Fruit fly (Drosophila melanogaster) whole organism, embryonic: ENCODE data around the gene CG13306.

Experiments used
- Ada2b ChIP-seq: fragments of 200-800 bp; sonication (Bioruptor generic); IDR thresholded peaks from 2 replicates; pipeline ENCODE4 v1.3.6; 2022; ENCODE audit warnings: missing biosample characterization, missing genetic modification characterization
- Adf1 ChIP-seq: fragments of 200-800 bp; sonication (Bioruptor generic); IDR thresholded peaks from 2 replicates; pipeline ENCODE4 v1.3.6; 2022; ENCODE audit warnings: missing biosample characterization, missing genetic modification characterization
- Awh ChIP-seq: fragments of 200-800 bp; sonication (Bioruptor generic); IDR thresholded peaks from 2 replicates; pipeline ENCODE4, ENCODE4 v1.3.6; 2022; ENCODE audit warnings: missing biosample characterization, missing genetic modification characterization
- CG1024 ChIP-seq: fragments of 200-800 bp; sonication (Bioruptor generic); IDR thresholded peaks from 2 replicates; pipeline ENCODE4 v1.3.6; 2022; ENCODE audit warnings: missing biosample characterization, missing genetic modification characterization
- CG11247 ChIP-seq: fragments of 200-800 bp; sonication (Bioruptor generic); IDR thresholded peaks from 2 replicates; pipeline ENCODE4 v1.3.6; 2022; ENCODE audit warnings: missing biosample characterization, missing genetic modification characterization
- CG11504 ChIP-seq: fragments of 200-800 bp; sonication (Bioruptor generic); optimal IDR thresholded peaks from 3 replicates; lab custom pipeline; 2019; ENCODE audit warnings: missing biosample characterization, mild to moderate bottlenecking, missing genetic modification characterization, moderate library complexity
- CG11696 ChIP-seq: fragments of 200-800 bp; sonication (Bioruptor generic); IDR thresholded peaks from 2 replicates; pipeline ENCODE4 v1.3.6; 2022; ENCODE audit warnings: missing biosample characterization, missing genetic modification characterization
- CG12219 ChIP-seq: fragments of 200-800 bp; sonication (Bioruptor generic); optimal IDR thresholded peaks from 3 replicates; lab custom pipeline; 2018; ENCODE audit warnings: missing biosample characterization, mild to moderate bottlenecking, missing genetic modification characterization
- CG14050 ChIP-seq: fragments of 200-800 bp; sonication (Bioruptor generic); IDR thresholded peaks from 3 replicates; pipeline ENCODE4 v1.3.6; 2022; ENCODE audit warnings: missing biosample characterization, missing genetic modification characterization
- CG14441 ChIP-seq: fragments of 200-800 bp; sonication (Bioruptor generic); IDR thresholded peaks from 2 replicates; pipeline ENCODE4 v1.3.6; 2022; ENCODE audit warnings: missing biosample characterization, missing genetic modification characterization
- CG15696 ChIP-seq: fragments of 200-800 bp; sonication (Bioruptor generic); optimal IDR thresholded peaks from 2 replicates; lab custom pipeline; 2019; ENCODE audit warnings: missing biosample characterization, mild to moderate bottlenecking, missing genetic modification characterization, moderate library complexity
- CG17328 ChIP-seq: fragments of 200-800 bp; sonication (Bioruptor generic); IDR thresholded peaks from 2 replicates; pipeline ENCODE4 v1.3.6; 2022; ENCODE audit warnings: missing biosample characterization, missing genetic modification characterization
- CG17802 ChIP-seq: fragments of 200-800 bp; sonication (Bioruptor generic); optimal IDR thresholded peaks from 2 replicates; lab custom pipeline; 2018; ENCODE audit warnings: missing biosample characterization, mild to moderate bottlenecking, missing genetic modification characterization, moderate library complexity
- CG2889 ChIP-seq: fragments of 200-800 bp; sonication (Bioruptor generic); IDR thresholded peaks from 3 replicates; pipeline ENCODE4 v1.3.6; 2022; ENCODE audit warnings: missing biosample characterization, missing genetic modification characterization
- CG32772 ChIP-seq: fragments of 200-800 bp; sonication (Bioruptor generic); IDR thresholded peaks from 2 replicates; pipeline ENCODE4 v1.3.6; 2022; ENCODE audit warnings: missing biosample characterization, missing genetic modification characterization
- CG3726 ChIP-seq: fragments of 200-800 bp; sonication (Bioruptor generic); IDR thresholded peaks from 3 replicates; pipeline ENCODE4, ENCODE4 v1.3.6; 2022; ENCODE audit warnings: missing biosample characterization, missing genetic modification characterization
- CG4360 ChIP-seq: fragments of 200-800 bp; sonication (Bioruptor generic); IDR thresholded peaks from 2 replicates; pipeline ENCODE4 v1.3.6; 2022; ENCODE audit warnings: missing biosample characterization, missing genetic modification characterization
- CG5953 ChIP-seq: fragments of 200-800 bp; sonication (Bioruptor generic); IDR thresholded peaks from 2 replicates; pipeline ENCODE4 v1.3.6; 2022; ENCODE audit warnings: missing biosample characterization, missing genetic modification characterization
- CG7556 ChIP-seq: fragments of 200-800 bp; sonication (Bioruptor generic); optimal IDR thresholded peaks from 2 replicates; lab custom pipeline; 2017; ENCODE audit warnings: missing biosample characterization, mild to moderate bottlenecking, missing genetic modification characterization
- CG8924 ChIP-seq: fragments of 200-800 bp; optimal IDR thresholded peaks from 3 replicates; lab custom pipeline; 2019; ENCODE audit warnings: missing biosample characterization, mild to moderate bottlenecking, missing genetic modification characterization, moderate library complexity
- Dek ChIP-seq: fragments of 200-800 bp; sonication (Bioruptor generic); optimal IDR thresholded peaks from 3 replicates; lab custom pipeline; 2019; ENCODE audit warnings: missing biosample characterization, mild to moderate bottlenecking, missing genetic modification characterization, moderate library complexity
- Drgx ChIP-seq: fragments of 200-800 bp; sonication (Bioruptor generic); IDR thresholded peaks from 2 replicates; pipeline ENCODE4 v1.3.6; 2022; ENCODE audit warnings: missing biosample characterization, missing genetic modification characterization
- H2.0 ChIP-seq: fragments of 200-800 bp; sonication (Bioruptor generic); IDR thresholded peaks from 2 replicates; pipeline ENCODE4 v1.3.6; 2022; ENCODE audit warnings: missing biosample characterization, missing genetic modification characterization
- Hr78 ChIP-seq, 2 experiments: fragments of 200-800 bp in 1 of 2; fragments of >200 bp in 1 of 2; sonication (Bioruptor generic) in 1 of 2; optimal IDR thresholded peaks; 2 replicates each; lab custom pipeline; 2017 to 2019; ENCODE audit warnings: missing biosample characterization in 2 of 2, missing genetic modification characterization in 2 of 2, mild to moderate bottlenecking in 1 of 2, moderate library complexity in 1 of 2
- Lim3 ChIP-seq: fragments of 200-800 bp; sonication (Bioruptor generic); IDR thresholded peaks from 2 replicates; pipeline ENCODE4 v1.3.6; 2022; ENCODE audit warnings: missing biosample characterization, missing genetic modification characterization
- MTF-1 ChIP-seq: fragments of 200-800 bp; sonication (Bioruptor generic); optimal IDR thresholded peaks from 2 replicates; lab custom pipeline; 2018; ENCODE audit warnings: missing biosample characterization, mild to moderate bottlenecking, missing genetic modification characterization, borderline replicate concordance
- Oaz ChIP-seq: fragments of 200-800 bp; sonication (Bioruptor generic); IDR thresholded peaks from 2 replicates; pipeline ENCODE4 v1.3.6; 2022; ENCODE audit warnings: missing biosample characterization, missing genetic modification characterization
- Optix ChIP-seq: fragments of 200-800 bp; sonication (Bioruptor generic); IDR thresholded peaks from 3 replicates; pipeline ENCODE4 v1.3.6; 2022; ENCODE audit warnings: missing biosample characterization, missing genetic modification characterization
- Ptx1 ChIP-seq: fragments of 200-800 bp; sonication (Bioruptor generic); IDR thresholded peaks from 2 replicates; pipeline ENCODE4 v1.3.6; 2022; ENCODE audit warnings: missing biosample characterization, missing genetic modification characterization
- Ravus ChIP-seq: fragments of 200-800 bp; sonication (Bioruptor generic); IDR thresholded peaks from 2 replicates; pipeline ENCODE4 v1.3.6; 2022; ENCODE audit warnings: missing biosample characterization, missing genetic modification characterization
- Rx ChIP-seq: fragments of 200-800 bp; sonication (Bioruptor generic); IDR thresholded peaks from 2 replicates; pipeline ENCODE4 v1.3.6; 2022; ENCODE audit warnings: missing biosample characterization, missing genetic modification characterization
- Sox102F ChIP-seq: fragments of 200-800 bp; sonication (Bioruptor generic); optimal IDR thresholded peaks from 2 replicates; lab custom pipeline; 2018; ENCODE audit warnings: missing biosample characterization, mild to moderate bottlenecking, missing genetic modification characterization, moderate library complexity
- ase ChIP-seq: fragments of 200-800 bp; sonication (Bioruptor generic); IDR thresholded peaks from 3 replicates; pipeline ENCODE4 v1.3.6; 2022; ENCODE audit warnings: missing biosample characterization, missing genetic modification characterization
- bsh ChIP-seq, 2 experiments: fragments of 200-800 bp; sonication (Bioruptor generic); optimal IDR thresholded peaks; 2 replicates each; lab custom pipeline; 2017 to 2018; ENCODE audit warnings: mild to moderate bottlenecking in 2 of 2, missing biosample characterization in 2 of 2, missing genetic modification characterization in 2 of 2, moderate library complexity in 1 of 2
- caup ChIP-seq: fragments of 200-800 bp; sonication (Bioruptor generic); optimal IDR thresholded peaks from 3 replicates; lab custom pipeline; 2017; ENCODE audit warnings: missing biosample characterization, mild to moderate bottlenecking, missing genetic modification characterization, moderate library complexity; ENCODE audit not compliant: severe bottlenecking
- cg ChIP-seq: fragments of 200-800 bp; sonication (Bioruptor generic); optimal IDR thresholded peaks from 3 replicates; lab custom pipeline; 2019; ENCODE audit warnings: missing biosample characterization, mild to moderate bottlenecking, missing genetic modification characterization, moderate library complexity
- croc ChIP-seq: fragments of 200-800 bp; sonication (Bioruptor generic); conservative IDR thresholded peaks from 3 replicates; pipeline ENCODE4 v1.3.6; 2022; ENCODE audit warnings: missing biosample characterization, missing genetic modification characterization
- da ChIP-seq: fragments of 200-800 bp; sonication (Bioruptor generic); optimal IDR thresholded peaks from 2 replicates; lab custom pipeline; 2016; ENCODE audit warnings: missing biosample characterization, missing genetic modification characterization
- esg ChIP-seq: fragments of 200-800 bp; sonication (Bioruptor generic); conservative IDR thresholded peaks from 2 replicates; pipeline ENCODE4 v1.3.6; 2022; ENCODE audit warnings: missing biosample characterization, missing genetic modification characterization
- gce ChIP-seq: fragments of 200-800 bp; sonication (Bioruptor generic); IDR thresholded peaks from 3 replicates; pipeline ENCODE4 v1.3.6; 2022; ENCODE audit warnings: missing biosample characterization, missing genetic modification characterization
- gcm ChIP-seq: fragments of 200-800 bp; sonication (Bioruptor generic); optimal IDR thresholded peaks from 2 replicates; lab custom pipeline; 2019; ENCODE audit warnings: missing biosample characterization, mild to moderate bottlenecking, missing genetic modification characterization, moderate library complexity
- gsb-n ChIP-seq: fragments of 200-800 bp; sonication (Bioruptor generic); optimal IDR thresholded peaks from 3 replicates; lab custom pipeline; 2018; ENCODE audit warnings: missing biosample characterization, mild to moderate bottlenecking, missing genetic modification characterization
- ken ChIP-seq: fragments of 200-800 bp; sonication (Bioruptor generic); IDR thresholded peaks from 3 replicates; pipeline ENCODE4 v1.3.6; 2022; ENCODE audit warnings: missing biosample characterization, missing genetic modification characterization
- nerfin-2 ChIP-seq: fragments of 200-800 bp; sonication (Bioruptor generic); IDR thresholded peaks from 2 replicates; pipeline ENCODE4 v1.3.6; 2022; ENCODE audit warnings: missing biosample characterization, missing genetic modification characterization; ENCODE audit not compliant: partially characterized antibody
- otp ChIP-seq: fragments of 200-800 bp; sonication (Bioruptor generic); IDR thresholded peaks from 3 replicates; pipeline ENCODE4, ENCODE4 v1.3.6; 2022; ENCODE audit warnings: missing biosample characterization, missing genetic modification characterization
- prd ChIP-seq, 3 experiments: fragments of >200 bp in 2 of 3; fragments of 200-800 bp in 1 of 3; sonication (Bioruptor generic) in 1 of 3; optimal IDR thresholded peaks in 2 of 3; IDR thresholded peaks in 1 of 3; 2 replicates in 2 of 3; 3 replicates in 1 of 3; pipeline versions ENCODE4 v1.3.6 to Lab custom; 2017 to 2022; ENCODE audit warnings: missing biosample characterization in 1 of 3, missing genetic modification characterization in 1 of 3
- ranshi ChIP-seq: fragments of 200-800 bp; sonication (Bioruptor generic); IDR thresholded peaks from 2 replicates; pipeline ENCODE4 v1.3.6; 2022; ENCODE audit warnings: missing biosample characterization, missing genetic modification characterization
- stc ChIP-seq: fragments of 200-800 bp; sonication (Bioruptor generic); IDR thresholded peaks from 2 replicates; pipeline ENCODE4 v1.3.6; 2022; ENCODE audit warnings: missing biosample characterization, missing genetic modification characterization
- stwl ChIP-seq: fragments of 200-800 bp; sonication (Bioruptor generic); optimal IDR thresholded peaks from 3 replicates; lab custom pipeline; 2018; ENCODE audit warnings: missing biosample characterization, mild to moderate bottlenecking, missing genetic modification characterization, moderate library complexity
- tgo ChIP-seq: fragments of 200-800 bp; sonication (Bioruptor generic); IDR thresholded peaks from 3 replicates; pipeline ENCODE4 v1.3.6; 2022; ENCODE audit warnings: missing biosample characterization, missing genetic modification characterization

CG13306 gene

dm6 chr3L:8765493-8765892, 16.0 kb upstream of the CG13306 start:
- TF ChIP-seq Ravus (GFP tag; lab: Robert Waterston, UW) (peak; percentile 6; the same call in 1 of the 2 replicates), Adf1 (GFP tag; lab: Robert Waterston, UW) (no peak), Hr78 (GFP tag; optimal IDR thresholded peaks at IDR 0.05; lab: Kevin White, UChicago) (peak in 1 of 2 experiments; percentile 42), CG3726 (GFP tag; lab: Robert Waterston, UW) (peak; percentile 7; the same call in 1 of the 3 replicates), Drgx (peak; percentile 97), gcm (GFP tag; lab: Kevin White, UChicago) (no peak), CG1024 (GFP tag; lab: Robert Waterston, UW) (peak; percentile 62), Dek (tag; lab: Kevin White, UChicago) (no peak), ken (GFP tag; lab: Robert Waterston, UW) (peak; percentile 59), CG7556 (GFP tag; lab: Kevin White, UChicago) (no peak), CG15696 (tag; lab: Kevin White, UChicago) (peak; percentile 45), ranshi (GFP tag; lab: Robert Waterston, UW) (peak; percentile 42), caup (no peak), CG5953 (GFP tag; lab: Robert Waterston, UW) (peak; percentile 59), MTF-1 (GFP tag; lab: Kevin White, UChicago) (peak; percentile 51), tgo (peak; percentile 6), CG12219 (GFP tag; lab: Kevin White, UChicago) (no peak), esg (GFP tag; lab: Robert Waterston, UW) (peak; percentile 14; the same call in 1 of the 2 replicates), Lim3 (GFP tag; lab: Robert Waterston, UW) (peak; percentile 42), otp (GFP tag; lab: Robert Waterston, UW) (peak; percentile 73), CG11504 (peak; percentile 96), CG17802 (peak; percentile 5), prd (optimal IDR thresholded peaks at IDR 0.05; lab: Kevin White, UChicago) (no peak), prd (GFP tag; IDR thresholded peaks at IDR 0.05; lab: Robert Waterston, UW) (peak; percentile 18; the same call in 2 of the 3 replicates), CG17328 (GFP tag; lab: Robert Waterston, UW) (peak; percentile 85), gsb-n (tag; lab: Kevin White, UChicago) (peak; percentile 77), gce (peak; percentile 78; the same call in 2 of the 3 replicates), cg (GFP tag; lab: Kevin White, UChicago) (peak; percentile 10), CG14050 (peak; percentile 37; the same call in 2 of the 3 replicates), CG8924 (tag; lab: Kevin White, UChicago) (no peak), Sox102F (GFP tag; lab: Kevin White, UChicago) (peak; percentile 6), Ada2b (GFP tag; lab: Robert Waterston, UW) (peak; percentile 63), nerfin-2 (no peak), Optix (GFP tag; lab: Robert Waterston, UW) (peak; percentile 54; the same call in 1 of the 3 replicates), croc (GFP tag; lab: Robert Waterston, UW) (peak; percentile 12), bsh (GFP tag; optimal IDR thresholded peaks at IDR 0.05; lab: Kevin White, UChicago) (peak in 1 of 2 experiments; percentile 81), Ptx1 (GFP tag; lab: Robert Waterston, UW) (peak; percentile 12), Awh (GFP tag; lab: Robert Waterston, UW) (peak; percentile 70), CG4360 (0 out of 2 replicates have a peak, but pooled peaks have one; percentile 4), CG2889 (0 out of 3 replicates have a peak, but pooled peaks have one; percentile 37), da (no peak), Rx (GFP tag; lab: Robert Waterston, UW) (peak; percentile 67), Oaz (peak; percentile 14), H2.0 (GFP tag; lab: Robert Waterston, UW) (peak; percentile 74), CG14441 (GFP tag; lab: Robert Waterston, UW) (peak; percentile 42; the same call in 1 of the 2 replicates), stwl (tag; lab: Kevin White, UChicago) (peak; percentile 20), CG32772 (GFP tag; lab: Robert Waterston, UW) (peak; percentile 53), CG11696 (GFP tag; lab: Robert Waterston, UW) (0 out of 2 replicates have a peak, but pooled peaks have one; percentile 8), stc (GFP tag; lab: Robert Waterston, UW) (peak; percentile 55), CG11247 (GFP tag; lab: Robert Waterston, UW) (peak; percentile 35), ase (GFP tag; lab: Robert Waterston, UW) (peak; percentile 31; the same call in 2 of the 3 replicates)
